Worm (Caenorhabditis elegans) whole organism, L4 larva: Measurements from ENCODE around the gene srxa-10.

ENCODE experiments used
- D1046.2 ChIP-seq: fragments of 200-800 bp; sonication (Bioruptor generic); IDR thresholded peaks from 2 replicates; pipeline ENCODE4 v1.3.6; 2022; ENCODE audit warnings: missing genetic modification characterization, missing compliant biosample characterization
- F49E8.2 ChIP-seq: sonication (generic microtip); optimal IDR thresholded peaks from 2 replicates; lab custom pipeline; 2016; ENCODE audit warnings: missing compliant biosample characterization, mild to moderate bottlenecking, missing genetic modification characterization, borderline replicate concordance
- R02D3.7 ChIP-seq: fragments of 150-350 bp; sonication (generic microtip); optimal IDR thresholded peaks from 3 replicates; lab custom pipeline; 2014; ENCODE audit warnings: missing biosample characterization, missing genetic modification characterization
- T20F7.1 ChIP-seq: fragments of 200-800 bp; sonication (Bioruptor generic); optimal IDR thresholded peaks from 2 replicates; lab custom pipeline; 2018; ENCODE audit warnings: mild to moderate bottlenecking, missing genetic modification characterization, missing compliant biosample characterization
- T26A8.4 ChIP-seq: fragments of 200-800 bp; sonication (Bioruptor generic); IDR thresholded peaks from 2 replicates; pipeline ENCODE4 v1.3.6; 2022; ENCODE audit warnings: missing genetic modification characterization, missing compliant biosample characterization
- Y105C5A.15 ChIP-seq: fragments of 200-800 bp; sonication (Bioruptor generic); IDR thresholded peaks from 2 replicates; pipeline ENCODE4 v1.3.6; 2022; ENCODE audit warnings: missing genetic modification characterization, missing compliant biosample characterization
- Y48G9A.11 ChIP-seq: fragments of 200-800 bp; sonication (Bioruptor generic); IDR thresholded peaks from 2 replicates; pipeline ENCODE4 v1.3.6; 2022; ENCODE audit warnings: missing genetic modification reagents, missing genetic modification characterization, missing compliant biosample characterization
- Y5F2A.4 ChIP-seq: fragments of 200-800 bp; sonication (Bioruptor generic); optimal IDR thresholded peaks from 2 replicates; lab custom pipeline; 2018; ENCODE audit warnings: mild to moderate bottlenecking, missing genetic modification characterization, missing compliant biosample characterization
- aha-1 ChIP-seq: fragments of 150-350 bp; peaks from one replicate; lab custom pipeline; 2014; ENCODE audit warnings: missing biosample characterization, missing genetic modification characterization
- ama-1 ChIP-seq: fragments of 150-350 bp; optimal IDR thresholded peaks from 2 replicates; lab custom pipeline; 2014; ENCODE audit warnings: inconsistent platforms, mixed read lengths
- ceh-28 ChIP-seq: fragments of 150-350 bp; optimal IDR thresholded peaks from 2 replicates; lab custom pipeline; 2014; ENCODE audit warnings: missing biosample characterization, missing genetic modification reagents, missing genetic modification characterization
- ceh-44 ChIP-seq: fragments of 200-800 bp; sonication (Bioruptor generic); IDR thresholded peaks from 2 replicates; pipeline ENCODE4 v1.3.6; 2022; ENCODE audit warnings: missing genetic modification reagents, missing genetic modification characterization, missing compliant biosample characterization
- ceh-62 ChIP-seq: sonication (generic microtip); optimal IDR thresholded peaks from 2 replicates; lab custom pipeline; 2017; ENCODE audit warnings: missing biosample characterization, missing genetic modification characterization
- ctbp-1 ChIP-seq: fragments of 200-800 bp; sonication (Bioruptor generic); IDR thresholded peaks from 2 replicates; pipeline ENCODE4 v1.3.6; 2022; ENCODE audit warnings: missing genetic modification reagents, missing genetic modification characterization, missing compliant biosample characterization
- daf-19 ChIP-seq: fragments of 200-800 bp; sonication (Bioruptor generic); conservative IDR thresholded peaks from 2 replicates; pipeline ENCODE4 v1.3.6; 2022; ENCODE audit warnings: missing genetic modification characterization, missing compliant biosample characterization
- daf-8 ChIP-seq: fragments of 200-800 bp; sonication (Bioruptor generic); IDR thresholded peaks from 2 replicates; pipeline ENCODE4 v1.3.6; 2022; ENCODE audit warnings: missing genetic modification characterization, missing compliant biosample characterization
- dmd-9 ChIP-seq: fragments of 200-800 bp; sonication (Bioruptor generic); IDR thresholded peaks from 2 replicates; pipeline ENCODE4 v1.3.6; 2022; ENCODE audit warnings: missing genetic modification reagents, missing genetic modification characterization, missing compliant biosample characterization
- duxl-1 ChIP-seq: sonication (generic microtip); optimal IDR thresholded peaks from 2 replicates; lab custom pipeline; 2016; ENCODE audit warnings: mild to moderate bottlenecking, missing genetic modification characterization, moderate library complexity, missing compliant biosample characterization; ENCODE audit not compliant: poor library complexity
- egl-43 ChIP-seq: fragments of 200-800 bp; sonication (Bioruptor generic); IDR thresholded peaks from 2 replicates; pipeline ENCODE4 v1.3.6; 2022; ENCODE audit warnings: missing genetic modification reagents, missing genetic modification characterization, missing compliant biosample characterization
- fos-1 ChIP-seq: fragments of 150-350 bp; optimal IDR thresholded peaks from 2 replicates; lab custom pipeline; 2014; ENCODE audit warnings: missing biosample characterization, missing genetic modification characterization
- hlh-30 ChIP-seq: sonication (generic microtip); optimal IDR thresholded peaks from 2 replicates; lab custom pipeline; 2017; ENCODE audit warnings: antibody characterized with exemption, mild to moderate bottlenecking, missing genetic modification characterization, missing compliant biosample characterization; ENCODE audit not compliant: insufficient read depth
- hmg-1.1 ChIP-seq: fragments of 200-800 bp; sonication (Bioruptor generic); IDR thresholded peaks from 2 replicates; pipeline ENCODE4 v1.3.6; 2022; ENCODE audit warnings: missing genetic modification reagents, missing genetic modification characterization, missing compliant biosample characterization
- lin-1 ChIP-seq: fragments of 200-800 bp; sonication (Bioruptor generic); IDR thresholded peaks from 2 replicates; pipeline ENCODE4 v1.3.6; 2022; ENCODE audit warnings: missing genetic modification reagents, missing genetic modification characterization, missing compliant biosample characterization
- lin-29 ChIP-seq: fragments of 200-800 bp; sonication (Bioruptor generic); IDR thresholded peaks from 2 replicates; pipeline ENCODE4 v1.3.6; 2022; ENCODE audit warnings: missing genetic modification reagents, missing genetic modification characterization, missing compliant biosample characterization
- lin-38 ChIP-seq: fragments of 200-800 bp; sonication (Bioruptor generic); IDR thresholded peaks from 2 replicates; pipeline ENCODE4 v1.3.6; 2022; ENCODE audit warnings: missing genetic modification reagents, missing genetic modification characterization, missing compliant biosample characterization
- lin-39 ChIP-seq: fragments of 150-350 bp; optimal IDR thresholded peaks from 2 replicates; lab custom pipeline; 2014; ENCODE audit warnings: missing biosample characterization, missing genetic modification reagents, missing genetic modification characterization
- madf-9 ChIP-seq: fragments of 200-800 bp; sonication (Bioruptor generic); conservative IDR thresholded peaks from 2 replicates; pipeline ENCODE4 v1.3.6; 2022; ENCODE audit warnings: missing genetic modification reagents, missing genetic modification characterization, missing compliant biosample characterization
- mdl-1 ChIP-seq, 2 experiments: fragments of 150-350 bp in 1 of 2; sonication (generic microtip) in 1 of 2; optimal IDR thresholded peaks; 2 replicates each; lab custom pipeline; 2014 to 2017; ENCODE audit warnings: missing biosample characterization in 2 of 2, missing genetic modification characterization in 2 of 2
- mes-2 ChIP-seq: sonication (generic microtip); optimal IDR thresholded peaks from 2 replicates; lab custom pipeline; 2016; ENCODE audit warnings: missing genotype, mild to moderate bottlenecking, missing genetic modification characterization, missing compliant biosample characterization; ENCODE audit not compliant: poor library complexity, severe bottlenecking
- nhr-102 ChIP-seq: sonication (generic microtip); optimal IDR thresholded peaks from 2 replicates; lab custom pipeline; 2016; ENCODE audit warnings: mild to moderate bottlenecking, missing genetic modification characterization, moderate library complexity, missing compliant biosample characterization
- nhr-111 ChIP-seq: fragments of 200-800 bp; sonication (Bioruptor generic); optimal IDR thresholded peaks from 2 replicates; lab custom pipeline; 2018; ENCODE audit warnings: mild to moderate bottlenecking, missing genetic modification characterization, missing compliant biosample characterization
- nhr-237 ChIP-seq: sonication (generic microtip); optimal IDR thresholded peaks from 2 replicates; lab custom pipeline; 2017; ENCODE audit warnings: missing biosample characterization, missing genetic modification characterization
- nhr-25 ChIP-seq: sonication (generic microtip); optimal IDR thresholded peaks from 2 replicates; lab custom pipeline; 2017; ENCODE audit warnings: missing genetic modification characterization, mild to moderate bottlenecking, missing compliant biosample characterization, antibody characterized with exemption, moderate library complexity, borderline replicate concordance; ENCODE audit not compliant: insufficient read depth
- pha-4 ChIP-seq, 2 experiments: fragments of 150-350 bp in 1 of 2; fragments of 200-800 bp in 1 of 2; sonication (Bioruptor generic) in 1 of 2; IDR thresholded peaks in 1 of 2; optimal IDR thresholded peaks in 1 of 2; 2 replicates each; pipeline versions ENCODE4 v1.3.6 to Lab custom; 2014 to 2022; ENCODE audit warnings: missing genetic modification characterization in 2 of 2, missing genetic modification reagents in 2 of 2, missing biosample characterization in 1 of 2, missing compliant biosample characterization in 1 of 2
- php-3 ChIP-seq: fragments of 200-800 bp; sonication (Bioruptor generic); IDR thresholded peaks from 2 replicates; pipeline ENCODE4 v1.3.6; 2022; ENCODE audit warnings: missing genetic modification reagents, missing genetic modification characterization, missing compliant biosample characterization
- set-16 ChIP-seq: fragments of 200-800 bp; sonication (Bioruptor generic); IDR thresholded peaks from 2 replicates; pipeline ENCODE4 v1.3.6; 2022; ENCODE audit warnings: missing genetic modification reagents, missing genetic modification characterization, missing compliant biosample characterization
- snpc-1.2 ChIP-seq: fragments of 200-800 bp; sonication (Bioruptor generic); IDR thresholded peaks from 2 replicates; pipeline ENCODE4 v1.3.6; 2022; ENCODE audit warnings: missing genetic modification reagents, missing genetic modification characterization, missing compliant biosample characterization
- spr-1 ChIP-seq: sonication (generic microtip); optimal IDR thresholded peaks from 2 replicates; lab custom pipeline; 2016; ENCODE audit warnings: mild to moderate bottlenecking, missing genetic modification characterization, missing compliant biosample characterization
- unc-130 ChIP-seq: sonication (generic microtip); optimal IDR thresholded peaks from 2 replicates; lab custom pipeline; 2016; ENCODE audit warnings: missing genetic modification reagents, missing genetic modification characterization, missing compliant biosample characterization
- unc-62 ChIP-seq, 3 experiments: fragments of 150-350 bp in 1 of 3; sonication (generic microtip); optimal IDR thresholded peaks in 2 of 3; peaks in 1 of 3; 1 replicate in 1 of 3; 2 replicates in 2 of 3; lab custom pipeline; 2014 to 2017; ENCODE audit warnings: missing biosample characterization in 3 of 3, missing genetic modification characterization in 3 of 3, missing genetic modification reagents in 3 of 3, missing genotype in 1 of 3
- vab-7 ChIP-seq: fragments of 200-800 bp; sonication (Bioruptor generic); IDR thresholded peaks from 2 replicates; pipeline ENCODE4 v1.3.6; 2022; ENCODE audit warnings: missing genetic modification reagents, missing genetic modification characterization, missing compliant biosample characterization
- zip-11 ChIP-seq: fragments of 200-800 bp; sonication (Bioruptor generic); IDR thresholded peaks from 2 replicates; pipeline ENCODE4 v1.3.6; 2022; ENCODE audit warnings: missing genetic modification characterization, missing compliant biosample characterization
- ztf-7 ChIP-seq: fragments of 150-350 bp; optimal IDR thresholded peaks from 2 replicates; lab custom pipeline; 2014; ENCODE audit warnings: missing biosample characterization, missing genetic modification characterization

srxa-10 gene

DNA sequence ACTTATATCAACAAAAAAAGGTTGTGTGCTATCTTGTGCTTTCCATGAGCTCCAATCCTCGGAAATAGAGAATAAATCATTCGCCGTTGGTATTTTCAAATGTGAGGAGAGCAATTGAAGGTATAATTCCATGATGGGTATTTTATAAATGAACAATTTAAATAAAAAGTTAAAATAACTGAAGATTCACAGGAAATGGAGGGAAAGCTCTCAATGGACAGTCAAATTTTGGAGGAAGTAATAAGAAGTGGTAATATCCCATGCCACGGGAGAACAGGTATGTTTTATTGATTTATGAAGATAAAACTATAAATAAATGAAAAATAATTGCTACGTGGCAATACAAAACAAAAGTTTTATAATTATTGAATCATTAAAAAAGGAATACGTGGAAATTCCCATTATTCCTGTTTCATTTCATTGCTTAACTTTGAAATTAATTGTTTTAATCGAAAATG is 13.2 kb downstream of the srxa-10 start (continued):
- no peak for TF ChIP-seq ceh-28 (tag; lab: Kevin White, UChicago)
- TF ChIP-seq T26A8.4 (GFP tag; lab: Robert Waterston, UW), result peak; percentile 55
- no peak for TF ChIP-seq mdl-1 (tag; optimal IDR thresholded peaks at IDR 0.05; lab: Kevin White, UChicago)
- no peak for TF ChIP-seq ztf-7 (tag; lab: Kevin White, UChicago)
- TF ChIP-seq nhr-25 (tag; lab: Kevin White, UChicago), result peak; percentile 11
- TF ChIP-seq spr-1 (tag; lab: Kevin White, UChicago), result peak; percentile 26
- TF ChIP-seq set-16 (GFP tag; lab: Robert Waterston, UW), result no peak
- TF ChIP-seq unc-130, result no peak
- TF ChIP-seq duxl-1, result peak; percentile 46
- TF ChIP-seq ama-1 (lab: Kevin White, UChicago), result peak; percentile 68
- TF ChIP-seq ctbp-1 (GFP tag; lab: Robert Waterston, UW), result 0 out of 2 replicates have a peak, but pooled peaks have one; percentile 38
- TF ChIP-seq nhr-102 (tag; lab: Kevin White, UChicago), result peak; percentile 73
- TF ChIP-seq fos-1 (tag; lab: Kevin White, UChicago), result peak; percentile 51
- TF ChIP-seq hmg-1.1, result peak; percentile 36; the same call in 1 of the 2 replicates

DNA sequence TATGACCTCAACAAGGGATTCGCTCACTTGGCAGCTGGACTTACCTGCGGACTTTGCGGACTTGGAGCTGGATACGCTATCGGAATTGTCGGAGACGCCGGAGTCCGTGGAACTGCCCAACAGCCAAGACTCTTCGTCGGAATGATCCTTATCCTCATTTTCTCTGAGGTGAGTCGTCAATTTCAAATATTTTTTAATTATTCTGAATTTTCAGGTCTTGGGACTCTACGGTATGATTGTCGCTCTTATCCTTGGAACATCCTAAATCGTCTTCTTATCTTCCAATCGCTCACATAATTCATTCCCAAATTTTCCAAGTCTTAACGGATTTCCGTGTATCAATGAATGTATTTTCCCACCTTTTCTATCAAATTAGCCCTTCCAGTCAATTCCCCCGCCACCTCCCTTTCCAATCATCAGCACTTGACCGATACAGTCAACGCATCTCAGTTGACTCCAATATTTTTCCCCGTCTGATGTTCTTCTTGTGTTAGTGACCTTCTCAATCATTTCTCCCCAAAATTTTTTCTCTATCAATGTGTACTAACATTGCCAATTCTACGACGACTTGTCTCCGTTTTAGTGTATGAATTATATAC is 13.8 kb downstream of the srxa-10 start, which contains the start of gene R10E11.6:
R10E11.6 (plus strand) TSS at position 524 of the 599 bp plus-strand sequence.
- TF ChIP-seq mes-2 (tag; lab: Kevin White, UChicago) (peak; percentile 22), dmd-9 (GFP tag; lab: Robert Waterston, UW) (no peak), D1046.2 (GFP tag; lab: Robert Waterston, UW) (0 out of 2 replicates have a peak, but pooled peaks have one; percentile 11), R02D3.7 (tag; lab: Kevin White, UChicago) (no peak), daf-8 (GFP tag; lab: Robert Waterston, UW) (0 out of 2 replicates have a peak, but pooled peaks have one; percentile 8), aha-1 (tag; lab: Kevin White, UChicago) (peak; percentile 92), zip-11 (GFP tag; lab: Robert Waterston, UW) (no peak), ceh-62 (tag; lab: Kevin White, UChicago) (no peak), daf-19 (GFP tag; lab: Robert Waterston, UW) (0 out of 2 replicates have a peak, but pooled peaks have one; percentile 10), madf-9 (GFP tag; lab: Robert Waterston, UW) (no peak), lin-39 (tag; lab: Kevin White, UChicago) (no peak), vab-7 (no peak), Y105C5A.15 (no peak), hlh-30 (no peak), ztf-7 (tag; lab: Kevin White, UChicago) (no peak), snpc-1.2 (GFP tag; lab: Robert Waterston, UW) (no peak), php-3 (GFP tag; lab: Robert Waterston, UW) (no peak), spr-1 (tag; lab: Kevin White, UChicago) (no peak), egl-43 (GFP tag; lab: Robert Waterston, UW) (no peak), nhr-102 (tag; lab: Kevin White, UChicago) (no peak), nhr-237 (tag; lab: Kevin White, UChicago) (no peak), Y5F2A.4 (peak; percentile 33)
- TF ChIP-seq, all 104 proteins: peak for 6

DNA sequence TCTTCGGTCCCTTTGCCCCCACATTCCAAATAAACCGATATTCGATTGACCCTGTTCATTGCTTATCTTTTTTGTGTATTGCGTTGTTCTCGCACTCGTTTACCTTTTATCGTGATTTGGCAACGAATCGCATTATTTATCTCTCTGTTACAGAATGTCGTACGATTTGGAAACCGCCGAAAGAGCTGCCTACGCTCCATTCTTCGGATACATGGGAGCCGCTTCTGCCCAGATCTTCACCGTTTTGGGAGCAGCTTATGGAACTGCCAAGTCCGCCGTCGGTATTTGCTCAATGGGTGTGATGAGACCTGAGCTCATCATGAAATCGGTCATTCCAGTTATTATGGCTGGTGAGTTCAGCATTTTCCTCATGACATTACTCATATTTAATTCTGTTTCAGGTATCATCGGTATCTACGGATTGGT is 14.3 kb downstream of the srxa-10 start, which contains the start of gene vha-2:
vha-2 (plus strand) TSS at position 154 of the 426 bp plus-strand sequence.
- peak; percentile 61 for TF ChIP-seq T20F7.1 (GFP tag; lab: Kevin White, UChicago)
- TF ChIP-seq F49E8.2 (tag; lab: Kevin White, UChicago), result peak; percentile 40
- TF ChIP-seq nhr-111 (GFP tag; lab: Kevin White, UChicago), result peak; percentile 42
- TF ChIP-seq pha-4 (GFP tag; IDR thresholded peaks at IDR 0.05; lab: Robert Waterston, UW), result peak; percentile 38
- no peak for TF ChIP-seq pha-4 (tag; optimal IDR thresholded peaks at IDR 0.05; lab: Kevin White, UChicago)
- peak; percentile 61 for TF ChIP-seq lin-1 (GFP tag; lab: Robert Waterston, UW)
- TF ChIP-seq lin-29, result no peak; the same call in 1 of the 2 replicates
- TF ChIP-seq unc-62 (GFP tag; optimal IDR thresholded peaks at IDR 0.05 in 1 of 2; lab: Kevin White, UChicago), result peak in 1 of 2 experiments; percentile 91
- no peak for TF ChIP-seq unc-62 (tag; optimal IDR thresholded peaks at IDR 0.05; lab: Kevin White, UChicago)
- TF ChIP-seq Y48G9A.11 (GFP tag; lab: Robert Waterston, UW), result no peak
- 0 out of 2 replicates have a peak, but pooled peaks have one; percentile 10 for TF ChIP-seq daf-8 (GFP tag; lab: Robert Waterston, UW)
- no peak for TF ChIP-seq ceh-44 (GFP tag; lab: Robert Waterston, UW)
- TF ChIP-seq zip-11 (GFP tag; lab: Robert Waterston, UW), result no peak
- TF ChIP-seq lin-38 (GFP tag; lab: Robert Waterston, UW), result peak; percentile 77
- TF ChIP-seq egl-43 (GFP tag; lab: Robert Waterston, UW), result 0 out of 2 replicates have a peak, but pooled peaks have one; percentile 47
- peak; percentile 23; the same call in 1 of the 2 replicates for TF ChIP-seq set-16 (GFP tag; lab: Robert Waterston, UW)
- peak; percentile 49; the same call in 1 of the 2 replicates for TF ChIP-seq madf-9 (GFP tag; lab: Robert Waterston, UW)
